Fruit fly (Drosophila melanogaster): Measurements from ENCODE around the gene Dhdds.

Dhdds gene

DNA sequence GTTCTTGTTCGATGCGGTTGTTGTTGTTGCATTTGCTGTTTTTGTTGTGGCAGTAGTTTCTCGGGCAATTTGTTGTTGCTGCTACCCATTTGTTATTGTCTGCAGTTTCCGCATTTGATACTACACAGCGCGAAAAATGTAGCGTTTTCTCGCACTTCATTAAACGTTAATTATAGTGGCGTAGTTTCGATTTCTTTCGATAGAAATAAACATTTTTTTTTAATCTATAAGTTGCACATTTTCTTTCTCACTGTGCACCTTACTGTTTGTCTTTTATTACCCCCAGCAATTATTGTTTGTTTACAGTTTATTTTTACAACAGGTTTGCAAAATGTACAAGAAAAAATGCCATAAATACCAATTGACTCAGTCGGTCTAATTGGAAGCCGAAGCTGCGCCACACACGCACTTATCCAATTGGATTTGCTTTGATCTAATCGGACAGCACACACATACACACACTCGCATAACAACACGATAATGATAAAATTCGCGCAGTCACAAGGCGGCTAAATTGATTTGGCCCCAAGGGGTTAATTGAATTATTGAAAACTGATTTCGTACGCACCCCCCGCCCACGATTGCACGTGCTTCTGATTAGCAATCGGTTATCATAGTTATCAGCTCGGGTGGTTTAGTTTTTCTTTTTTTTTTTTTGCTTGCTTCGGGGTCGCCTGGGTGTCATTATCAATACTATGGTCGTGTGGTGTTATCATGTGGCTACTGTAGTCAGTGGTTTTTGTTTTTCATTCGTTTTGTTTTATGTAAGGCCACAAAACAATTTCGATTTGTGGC is 32.8 kb upstream of the Dhdds start:
- TF ChIP-seq lola (GFP tag; optimal IDR thresholded peaks at IDR 0.05) (no peak), dmrt93B (GFP tag; optimal IDR thresholded peaks at IDR 0.05) (no peak), CG9705 (GFP tag; optimal IDR thresholded peaks at IDR 0.05) (no peak), rgr (GFP tag; optimal IDR thresholded peaks at IDR 0.05) (no peak), brk (GFP tag; optimal IDR thresholded peaks at IDR 0.05) (no peak), Abd-B (GFP tag; optimal IDR thresholded peaks at IDR 0.05) (no peak), sv (GFP tag; optimal IDR thresholded peaks at IDR 0.05) (no peak), N (GFP tag; optimal IDR thresholded peaks at IDR 0.05) (no peak), usp (GFP tag; optimal IDR thresholded peaks at IDR 0.05) (no peak), sage (GFP tag; optimal IDR thresholded peaks at IDR 0.05) (no peak), Dfd (GFP tag; optimal IDR thresholded peaks at IDR 0.05) (no peak), tai (GFP tag; optimal IDR thresholded peaks at IDR 0.05) (no peak), Hr78 (GFP tag; optimal IDR thresholded peaks at IDR 0.05) (no peak), Sp1 (GFP tag; optimal IDR thresholded peaks at IDR 0.05) (no peak)

dm6 chrX:7963724-7964123 is 30.6 kb upstream of the Dhdds start, which contains the start of gene sn:
TSS of gene sn (plus strand) at chrX:7964024.
- TF ChIP-seq GATAd (GFP tag; optimal IDR thresholded peaks at IDR 0.05) (no peak), usp (GFP tag; optimal IDR thresholded peaks at IDR 0.05) (no peak), Hnf4 (GFP tag; optimal IDR thresholded peaks at IDR 0.05) (no peak), rgr (GFP tag; optimal IDR thresholded peaks at IDR 0.05) (no peak)

DNA sequence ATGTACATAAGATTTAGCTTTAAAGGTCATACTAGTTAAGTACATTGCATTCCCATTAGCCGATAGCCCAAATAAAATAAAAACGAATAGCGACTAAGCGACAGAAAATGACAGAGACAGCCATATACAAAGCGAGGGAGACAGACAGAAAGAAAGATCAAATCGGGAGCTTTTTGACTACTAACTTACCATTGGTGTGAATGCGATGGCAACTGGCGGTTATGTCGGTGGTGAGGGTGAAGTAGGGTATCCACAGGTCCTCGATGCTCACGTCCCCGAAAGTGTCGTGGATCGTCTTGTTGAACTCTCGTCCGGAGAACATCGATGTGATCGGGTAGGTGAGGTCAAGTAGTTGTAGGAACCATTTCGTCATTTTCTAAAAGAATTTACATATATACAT is 27.8 kb upstream of the Dhdds start:
- TF ChIP-seq Jra (GFP tag; optimal IDR thresholded peaks at IDR 0.05): no peak
- TF ChIP-seq pan (optimal IDR thresholded peaks at IDR 0.05): no peak
- no peak for TF ChIP-seq dsf (GFP tag; optimal IDR thresholded peaks at IDR 0.05; ENCODE audit: borderline replicate concordance)
- no peak for TF ChIP-seq Dfd (GFP tag; optimal IDR thresholded peaks at IDR 0.05)
- TF ChIP-seq ey (GFP tag; optimal IDR thresholded peaks at IDR 0.05): no peak
- TF ChIP-seq sage (GFP tag; optimal IDR thresholded peaks at IDR 0.05): no peak
- TF ChIP-seq GATAd (GFP tag; optimal IDR thresholded peaks at IDR 0.05): no peak
- no peak for TF ChIP-seq Hr78 (GFP tag; optimal IDR thresholded peaks at IDR 0.05)
- TF ChIP-seq N (GFP tag; optimal IDR thresholded peaks at IDR 0.05): no peak
- TF ChIP-seq CrebA (GFP tag; optimal IDR thresholded peaks at IDR 0.05; ENCODE audit: borderline replicate concordance): no peak
- TF ChIP-seq fru (GFP tag; optimal IDR thresholded peaks at IDR 0.05): no peak
- no peak for TF ChIP-seq CG32264 (GFP tag; optimal IDR thresholded peaks at IDR 0.05)
- TF ChIP-seq CG9705 (GFP tag; optimal IDR thresholded peaks at IDR 0.05): no peak
- no peak for TF ChIP-seq lola (GFP tag; optimal IDR thresholded peaks at IDR 0.05)
- no peak for TF ChIP-seq Hnf4 (GFP tag; optimal IDR thresholded peaks at IDR 0.05)
- no peak for TF ChIP-seq br (GFP tag; optimal IDR thresholded peaks at IDR 0.05)
- TF ChIP-seq dmrt93B (GFP tag; optimal IDR thresholded peaks at IDR 0.05): no peak

DNA sequence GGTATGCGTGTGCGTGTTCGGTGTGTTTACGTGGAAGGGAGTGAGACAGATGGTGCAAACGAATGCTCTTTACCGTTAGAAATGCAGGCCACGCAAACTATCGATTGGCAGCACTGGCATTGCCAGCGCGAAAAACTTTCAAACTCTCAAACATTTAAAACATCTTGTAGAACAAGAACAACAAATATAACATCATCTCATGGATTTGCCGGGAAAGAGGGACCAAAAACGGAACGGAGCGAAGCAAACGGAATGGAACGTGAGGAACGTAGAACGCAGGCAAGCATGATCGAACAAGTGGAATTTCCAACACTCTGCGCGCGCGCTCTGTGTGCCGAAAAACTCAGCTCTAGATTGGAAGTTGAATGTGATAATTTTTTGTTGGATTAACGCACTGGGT is 26.4 kb upstream of the Dhdds start:
- no peak for TF ChIP-seq tai (GFP tag; optimal IDR thresholded peaks at IDR 0.05)
- TF ChIP-seq Myc (optimal IDR thresholded peaks at IDR 0.05): no peak
- TF ChIP-seq dsf (GFP tag; optimal IDR thresholded peaks at IDR 0.05; ENCODE audit: borderline replicate concordance): no peak

dm6 chrX:7959025-7959424 is 25.9 kb upstream of the Dhdds start:
- TF ChIP-seq Mio (GFP tag; optimal IDR thresholded peaks at IDR 0.05): no peak
- TF ChIP-seq dmrt93B (GFP tag; optimal IDR thresholded peaks at IDR 0.05): no peak
- TF ChIP-seq Sp1 (GFP tag; optimal IDR thresholded peaks at IDR 0.05): no peak
- no peak for TF ChIP-seq HLH106 (tag; optimal IDR thresholded peaks at IDR 0.05)
- TF ChIP-seq CG32264 (GFP tag; optimal IDR thresholded peaks at IDR 0.05): no peak
- TF ChIP-seq psq (GFP tag; optimal IDR thresholded peaks at IDR 0.05): no peak
- TF ChIP-seq dsf (GFP tag; optimal IDR thresholded peaks at IDR 0.05; ENCODE audit: borderline replicate concordance): no peak
- TF ChIP-seq Vsx2 (GFP tag; optimal IDR thresholded peaks at IDR 0.05; ENCODE audit: partially characterized antibody): no peak
- TF ChIP-seq Abd-B (GFP tag; optimal IDR thresholded peaks at IDR 0.05): no peak
- TF ChIP-seq usp (GFP tag; optimal IDR thresholded peaks at IDR 0.05): no peak

DNA sequence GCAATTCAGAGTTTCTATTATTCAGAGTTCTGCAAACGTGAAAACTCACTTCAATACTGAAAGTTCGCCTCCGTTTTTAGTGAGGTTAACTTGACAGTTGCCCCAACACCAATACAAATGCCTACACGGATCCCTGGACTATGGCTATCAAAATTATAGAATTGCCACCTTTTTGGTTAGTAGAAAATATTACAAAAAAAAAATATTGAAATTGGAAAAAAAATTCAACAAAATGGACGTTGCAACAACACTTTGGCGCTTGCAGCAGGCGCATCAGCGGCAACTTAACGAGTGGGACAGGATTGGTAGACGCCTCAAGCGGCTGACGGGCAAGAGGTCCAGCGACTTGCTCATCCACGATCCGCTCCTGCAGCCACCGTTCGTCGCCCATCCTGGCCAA is 22.7 kb upstream of the Dhdds start, which contains the start of the genes CG15332 and CG15330:
Gene CG15332, minus strand, starts transcription at position 101 of the 400 bp plus-strand sequence.
Gene CG15330, plus strand, starts transcription at position 175 of the 400 bp plus-strand sequence.
- TF ChIP-seq CrebA (GFP tag; optimal IDR thresholded peaks at IDR 0.05; ENCODE audit: borderline replicate concordance): no peak
- no peak for TF ChIP-seq Rel (GFP tag; optimal IDR thresholded peaks at IDR 0.05)
- TF ChIP-seq Rel (tag; optimal IDR thresholded peaks at IDR 0.05): no peak
- TF ChIP-seq woc (GFP tag; optimal IDR thresholded peaks at IDR 0.05): no peak
- no peak for TF ChIP-seq sv (GFP tag; optimal IDR thresholded peaks at IDR 0.05)
- TF ChIP-seq tai (GFP tag; optimal IDR thresholded peaks at IDR 0.05): no peak
- no peak for TF ChIP-seq ey (GFP tag; optimal IDR thresholded peaks at IDR 0.05)
- no peak for TF ChIP-seq Mio (GFP tag; optimal IDR thresholded peaks at IDR 0.05)
- no peak for TF ChIP-seq HLH106 (tag; optimal IDR thresholded peaks at IDR 0.05)
- TF ChIP-seq sage (GFP tag; optimal IDR thresholded peaks at IDR 0.05): no peak
- no peak for TF ChIP-seq Hr78 (GFP tag; optimal IDR thresholded peaks at IDR 0.05)
- TF ChIP-seq usp (GFP tag; optimal IDR thresholded peaks at IDR 0.05): no peak

All from whole organism, wandering third instar larva.